Worm (Caenorhabditis elegans) whole organism, early embryonic: Measurements from ENCODE around the gene T03G6.3.

Experiments used
- B0310.2 ChIP-seq: sonication (generic microtip); optimal IDR thresholded peaks from 2 replicates; lab custom pipeline; 2016; ENCODE audit warnings: mild to moderate bottlenecking, missing genetic modification characterization, missing compliant biosample characterization
- F13C5.2 ChIP-seq: sonication (generic microtip); optimal IDR thresholded peaks from 2 replicates; lab custom pipeline; 2017; ENCODE audit warnings: mild to moderate bottlenecking, missing genetic modification characterization, inconsistent platforms, missing compliant biosample characterization
- aly-1 ChIP-seq: sonication (generic microtip); optimal IDR thresholded peaks from 2 replicates; lab custom pipeline; 2016; ENCODE audit warnings: missing genetic modification characterization, missing compliant biosample characterization
- ama-1 ChIP-seq: fragments of 150-350 bp; optimal IDR thresholded peaks from 2 replicates; lab custom pipeline; 2014
- ceh-13 ChIP-seq: fragments of 200-800 bp; sonication (Bioruptor generic); optimal IDR thresholded peaks from 2 replicates; lab custom pipeline; 2018; ENCODE audit warnings: mild to moderate bottlenecking, missing genetic modification characterization, missing compliant biosample characterization
- ceh-36 ChIP-seq: sonication (generic microtip); optimal IDR thresholded peaks from 2 replicates; lab custom pipeline; 2016; ENCODE audit warnings: missing genetic modification characterization, inconsistent platforms, missing compliant biosample characterization
- ets-7 ChIP-seq: sonication (generic microtip); optimal IDR thresholded peaks from 2 replicates; lab custom pipeline; 2016; ENCODE audit warnings: missing genotype, missing genetic modification characterization, missing compliant biosample characterization
- flt-1 ChIP-seq: fragments of 200-800 bp; sonication (Bioruptor generic); IDR thresholded peaks from 2 replicates; pipeline ENCODE4 v1.3.6; 2022; ENCODE audit warnings: missing genetic modification characterization, missing compliant biosample characterization
- hmbx-1 ChIP-seq: sonication (generic microtip); optimal IDR thresholded peaks from 2 replicates; lab custom pipeline; 2016; ENCODE audit warnings: mild to moderate bottlenecking, missing genetic modification characterization, missing compliant biosample characterization
- hmg-4 ChIP-seq: fragments of 200-800 bp; sonication (Bioruptor generic); optimal IDR thresholded peaks from 2 replicates; lab custom pipeline; 2018; ENCODE audit warnings: mild to moderate bottlenecking, missing genetic modification characterization, missing compliant biosample characterization
- hnd-1 ChIP-seq: sonication (generic microtip); optimal IDR thresholded peaks from 2 replicates; lab custom pipeline; 2016; ENCODE audit warnings: missing genetic modification characterization, missing compliant biosample characterization
- pes-1 ChIP-seq: fragments of 200-800 bp; sonication (Bioruptor generic); IDR thresholded peaks from 2 replicates; pipeline ENCODE4 v1.3.6; 2022; ENCODE audit warnings: missing genetic modification reagents, missing genetic modification characterization, missing compliant biosample characterization
- scrt-1 ChIP-seq: fragments of 200-800 bp; sonication (Bioruptor generic); IDR thresholded peaks from 2 replicates; pipeline ENCODE4 v1.3.6; 2022; ENCODE audit warnings: missing genetic modification characterization, missing compliant biosample characterization
- sea-1 ChIP-seq: fragments of 200-800 bp; sonication (Bioruptor generic); conservative IDR thresholded peaks from 2 replicates; pipeline ENCODE4 v1.3.6; 2022; ENCODE audit warnings: missing genetic modification characterization, missing compliant biosample characterization
- tbx-11 ChIP-seq: fragments of 200-800 bp; sonication (Bioruptor generic); IDR thresholded peaks from 2 replicates; pipeline ENCODE4 v1.3.6; 2022; ENCODE audit warnings: missing genetic modification characterization, missing compliant biosample characterization
- tbx-37 ChIP-seq: fragments of 200-800 bp; sonication (Bioruptor generic); conservative IDR thresholded peaks from 2 replicates; pipeline ENCODE4 v1.3.6; 2022; ENCODE audit warnings: missing genetic modification reagents, missing genetic modification characterization, missing compliant biosample characterization
- tra-4 ChIP-seq: sonication (generic microtip); optimal IDR thresholded peaks from 2 replicates; lab custom pipeline; 2017; ENCODE audit warnings: missing genetic modification characterization, missing compliant biosample characterization

Gene T03G6.3

DNA sequence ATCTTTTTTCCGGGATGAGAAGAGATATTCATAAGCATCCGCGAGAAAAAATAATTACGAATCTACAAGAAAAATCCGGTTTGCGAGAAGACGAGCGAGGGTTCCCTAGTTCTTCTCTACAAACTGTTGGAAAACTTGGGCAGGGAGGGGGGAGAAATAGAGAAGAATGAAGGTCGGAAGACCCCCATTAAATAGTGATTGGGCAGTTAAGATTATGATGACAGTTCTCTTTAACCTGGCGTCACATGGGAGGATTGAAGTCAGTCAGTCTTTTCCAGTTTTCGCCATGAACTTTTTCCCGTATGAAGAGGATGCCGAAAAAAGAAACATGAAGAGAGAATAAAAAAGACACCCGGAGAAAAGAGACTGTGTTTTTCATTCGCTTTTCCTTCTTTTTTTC is 24.7 kb downstream of the T03G6.3 start:
- TF ChIP-seq hmbx-1 (tag; lab: Kevin White, UChicago) (no peak), tbx-37 (no peak), tra-4 (tag; lab: Kevin White, UChicago) (no peak), pes-1 (GFP tag; lab: Robert Waterston, UW) (no peak), flt-1 (no peak), aly-1 (tag; lab: Kevin White, UChicago) (no peak), tbx-11 (GFP tag; lab: Robert Waterston, UW) (no peak), ets-7 (tag; lab: Kevin White, UChicago) (no peak), ceh-13 (GFP tag; lab: Kevin White, UChicago) (no peak), sea-1 (GFP tag; lab: Robert Waterston, UW) (no peak), hnd-1 (no peak), scrt-1 (no peak), ama-1 (lab: Kevin White, UChicago) (no peak), B0310.2 (tag; lab: Kevin White, UChicago) (no peak), hmg-4 (no peak), ceh-36 (tag; lab: Kevin White, UChicago) (no peak), F13C5.2 (tag; lab: Kevin White, UChicago) (no peak)

DNA sequence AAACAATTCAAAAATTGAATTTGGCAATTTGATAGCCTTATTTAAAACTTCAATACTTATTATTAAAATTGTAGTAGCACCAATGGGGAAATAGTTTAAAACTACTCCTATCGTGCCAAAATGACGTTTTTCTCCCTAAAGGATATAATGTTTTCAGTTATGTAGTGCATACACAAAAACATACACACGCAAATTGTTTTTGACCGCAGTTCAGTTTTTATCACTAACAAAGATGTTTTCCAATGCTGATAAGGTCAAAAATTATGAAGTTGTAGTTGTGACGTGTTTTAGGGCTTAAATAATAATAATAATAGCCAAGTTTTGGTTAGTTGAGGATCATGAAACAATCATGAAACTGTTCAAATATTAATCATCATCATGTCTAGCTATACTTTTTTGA is 25.5 kb downstream of the T03G6.3 start:
- no peak for TF ChIP-seq flt-1

DNA sequence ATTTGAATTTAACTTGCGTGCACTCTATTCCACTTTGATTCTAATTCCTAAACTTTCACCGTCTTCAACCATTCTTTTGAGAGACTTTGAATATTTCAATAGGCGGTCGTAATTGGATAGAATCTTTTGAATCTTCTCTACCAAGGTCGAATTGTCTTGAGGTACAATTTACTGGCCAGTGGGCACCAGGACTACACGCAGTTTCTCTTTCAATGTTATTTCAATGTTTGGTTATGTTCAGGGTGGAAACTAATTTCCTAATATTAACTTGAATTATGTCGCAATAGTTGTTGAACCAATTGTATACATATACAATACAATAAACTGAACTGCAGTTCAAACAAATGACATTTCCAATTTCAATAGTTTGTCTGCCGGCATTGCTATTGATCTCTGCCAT is 27.5 kb downstream of the T03G6.3 start:
- no peak for TF ChIP-seq sea-1 (GFP tag; lab: Robert Waterston, UW)
- no peak for TF ChIP-seq ceh-36 (tag; lab: Kevin White, UChicago)
- no peak for TF ChIP-seq ama-1 (lab: Kevin White, UChicago)
- no peak for TF ChIP-seq ceh-13 (GFP tag; lab: Kevin White, UChicago)
- no peak for TF ChIP-seq B0310.2 (tag; lab: Kevin White, UChicago)
- no peak for TF ChIP-seq tbx-37
- TF ChIP-seq tra-4 (tag; lab: Kevin White, UChicago): no peak
- no peak for TF ChIP-seq ets-7 (tag; lab: Kevin White, UChicago)
- TF ChIP-seq F13C5.2 (tag; lab: Kevin White, UChicago): no peak
- no peak for TF ChIP-seq aly-1 (tag; lab: Kevin White, UChicago)
- TF ChIP-seq pes-1 (GFP tag; lab: Robert Waterston, UW): no peak
- TF ChIP-seq hnd-1: no peak

DNA sequence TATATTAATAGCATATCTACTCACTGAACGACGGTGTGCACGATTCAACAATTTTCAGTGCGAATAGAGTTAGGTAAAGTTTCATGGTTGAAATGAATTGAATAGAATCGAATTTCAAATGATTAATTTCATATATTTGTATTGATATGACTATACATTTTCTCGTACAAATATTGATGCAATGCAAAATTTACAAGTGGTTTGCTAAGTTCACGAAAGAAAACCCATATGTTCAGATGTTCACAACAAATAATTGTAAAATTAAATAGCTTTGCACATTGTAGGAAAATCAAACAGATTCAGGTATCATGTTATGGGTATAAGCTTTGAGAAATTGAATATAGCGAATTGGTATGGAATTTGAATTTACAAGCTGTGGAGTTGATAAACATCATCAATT is 29.9 kb downstream of the T03G6.3 start, which contains the start of gene H01M10.2:
H01M10.2 (minus strand) TSS at position 101 of the 400 bp plus-strand sequence.
- TF ChIP-seq hmg-4 (no peak), tbx-37 (no peak), aly-1 (tag; lab: Kevin White, UChicago) (no peak), ama-1 (lab: Kevin White, UChicago) (no peak), tra-4 (tag; lab: Kevin White, UChicago) (no peak), hnd-1 (no peak), sea-1 (GFP tag; lab: Robert Waterston, UW) (no peak), scrt-1 (no peak), F13C5.2 (tag; lab: Kevin White, UChicago) (no peak), pes-1 (GFP tag; lab: Robert Waterston, UW) (no peak), hmbx-1 (tag; lab: Kevin White, UChicago) (no peak), B0310.2 (tag; lab: Kevin White, UChicago) (no peak), tbx-11 (GFP tag; lab: Robert Waterston, UW) (no peak), ceh-13 (GFP tag; lab: Kevin White, UChicago) (no peak), ets-7 (tag; lab: Kevin White, UChicago) (no peak), ceh-36 (tag; lab: Kevin White, UChicago) (no peak)

- TF ChIP-seq hmg-4 (peak; percentile 87), hmbx-1 (tag; lab: Kevin White, UChicago) (no peak), sea-1 (GFP tag; lab: Robert Waterston, UW) (0 out of 2 replicates have a peak, but pooled peaks have one; percentile 31), B0310.2 (tag; lab: Kevin White, UChicago) (no peak)
Measured at ce11 chrX:2583135-2583683, 32.3 kb downstream of the T03G6.3 start.

DNA sequence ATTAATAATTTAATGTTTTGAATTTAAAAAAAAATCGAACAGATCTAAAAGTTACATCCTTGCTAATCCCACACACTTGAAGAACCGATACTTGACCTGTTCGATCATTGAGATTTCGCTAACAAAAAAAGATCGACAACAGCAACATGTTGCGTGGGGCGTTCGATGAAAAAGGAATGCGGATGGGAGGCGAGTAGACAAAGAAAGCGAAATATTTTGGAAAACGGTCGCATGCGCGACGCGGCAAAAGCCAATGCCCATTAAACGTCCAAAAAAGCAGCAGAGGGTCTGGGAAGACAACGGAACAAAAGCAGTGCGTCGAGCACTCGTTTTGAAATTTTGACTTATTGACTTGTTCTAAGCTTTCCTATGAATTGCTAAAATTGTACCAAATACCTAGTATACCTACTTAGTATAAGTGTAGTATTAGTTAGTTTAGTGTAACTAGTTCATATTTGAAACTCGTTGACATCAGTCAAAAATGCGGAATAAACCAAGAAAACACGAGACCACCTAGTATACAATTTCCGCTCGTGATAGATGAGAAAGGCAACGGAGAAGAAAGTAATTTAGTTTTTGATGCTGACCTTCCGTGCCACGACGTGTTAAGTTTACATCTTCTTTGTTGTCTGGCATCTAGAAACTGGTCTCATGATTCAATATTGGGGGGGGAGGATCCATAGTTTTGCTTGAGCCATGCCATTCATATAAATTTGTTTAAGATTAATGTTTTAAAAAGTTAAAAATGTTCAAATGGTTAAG is 33.5 kb downstream of the T03G6.3 start:
- TF ChIP-seq B0310.2 (tag; lab: Kevin White, UChicago) (no peak), aly-1 (tag; lab: Kevin White, UChicago) (no peak), ceh-13 (GFP tag; lab: Kevin White, UChicago) (no peak), tbx-37 (no peak), ama-1 (lab: Kevin White, UChicago) (no peak), tbx-11 (GFP tag; lab: Robert Waterston, UW) (no peak), hnd-1 (no peak), ceh-36 (tag; lab: Kevin White, UChicago) (no peak), hmbx-1 (tag; lab: Kevin White, UChicago) (no peak), sea-1 (GFP tag; lab: Robert Waterston, UW) (no peak), hmg-4 (no peak), ets-7 (tag; lab: Kevin White, UChicago) (no peak), F13C5.2 (tag; lab: Kevin White, UChicago) (no peak)

- no peak for TF ChIP-seq ceh-13 (GFP tag; lab: Kevin White, UChicago)
Measured at ce11 chrX:2580524-2580981, 35.0 kb downstream of the T03G6.3 start, which contains the start of gene H01M10.1. H01M10.1 (minus strand) TSS chrX:2580574.
